Worm (Caenorhabditis elegans) whole organism, young adult: ENCODE measurements around the gene C25F9.9.

Experiments
- B0261.1 ChIP-seq: sonication (generic microtip); optimal IDR thresholded peaks from 2 replicates; lab custom pipeline; 2016; ENCODE audit warnings: mild to moderate bottlenecking, missing genetic modification characterization, moderate library complexity, missing compliant biosample characterization
- D2030.7 ChIP-seq: fragments of 200-800 bp; sonication (Bioruptor generic); IDR thresholded peaks from 2 replicates; pipeline ENCODE4 v1.3.6; 2022; ENCODE audit warnings: missing genetic modification reagents, missing genetic modification characterization, missing compliant biosample characterization
- F10E7.11 ChIP-seq: sonication (generic microtip); optimal IDR thresholded peaks from 2 replicates; lab custom pipeline; 2017; ENCODE audit warnings: mild to moderate bottlenecking, missing genetic modification characterization, moderate library complexity, missing compliant biosample characterization
- F22D6.2 ChIP-seq: sonication (generic microtip); optimal IDR thresholded peaks from 2 replicates; lab custom pipeline; 2016; ENCODE audit warnings: mild to moderate bottlenecking, missing genetic modification characterization, missing compliant biosample characterization
- F39B2.1 ChIP-seq: fragments of 200-800 bp; sonication (Bioruptor generic); IDR thresholded peaks from 2 replicates; pipeline ENCODE4 v1.3.6; 2022; ENCODE audit warnings: missing genetic modification reagents, missing genetic modification characterization, missing compliant biosample characterization
- T26A5.8 ChIP-seq: sonication (generic microtip); optimal IDR thresholded peaks from 2 replicates; lab custom pipeline; 2016; ENCODE audit warnings: missing genetic modification characterization, missing compliant biosample characterization
- ZK185.1 ChIP-seq: sonication (generic microtip); optimal IDR thresholded peaks from 2 replicates; lab custom pipeline; 2016; ENCODE audit warnings: mild to moderate bottlenecking, missing genetic modification characterization, missing compliant biosample characterization; ENCODE audit not compliant: poor library complexity, severe bottlenecking
- athp-1 ChIP-seq: sonication (generic microtip); optimal IDR thresholded peaks from 2 replicates; lab custom pipeline; 2017; ENCODE audit warnings: mild to moderate bottlenecking, missing genetic modification characterization, missing compliant biosample characterization
- cebp-1 ChIP-seq, 2 experiments: fragments of 200-800 bp in 1 of 2; sonication (Bioruptor generic) in 1 of 2; sonication (generic microtip) in 1 of 2; IDR thresholded peaks in 1 of 2; optimal IDR thresholded peaks in 1 of 2; 2 replicates each; pipeline versions ENCODE4 v1.3.6 to Lab custom; 2017 to 2022; ENCODE audit warnings: missing compliant biosample characterization in 2 of 2, missing genetic modification characterization in 2 of 2, mild to moderate bottlenecking in 1 of 2, missing genetic modification reagents in 1 of 2, moderate library complexity in 1 of 2
- cebp-2 ChIP-seq: fragments of 200-800 bp; sonication (Bioruptor generic); IDR thresholded peaks from 2 replicates; pipeline ENCODE4 v1.3.6; 2022; ENCODE audit warnings: missing genetic modification characterization, missing compliant biosample characterization
- ceh-40 ChIP-seq: fragments of 200-800 bp; sonication (Bioruptor generic); IDR thresholded peaks from 2 replicates; pipeline ENCODE4 v1.3.6; 2022; ENCODE audit warnings: missing genetic modification characterization, missing compliant biosample characterization
- dpff-1 ChIP-seq: sonication (generic microtip); optimal IDR thresholded peaks from 2 replicates; lab custom pipeline; 2017; ENCODE audit warnings: mild to moderate bottlenecking, missing genetic modification characterization, missing compliant biosample characterization
- lag-1 ChIP-seq: fragments of 200-800 bp; sonication (Bioruptor generic); IDR thresholded peaks from 2 replicates; pipeline ENCODE4 v1.3.6; 2022; ENCODE audit warnings: missing genetic modification reagents, missing genetic modification characterization, missing compliant biosample characterization
- let-607 ChIP-seq, 2 experiments: fragments of 200-800 bp in 1 of 2; sonication (Bioruptor generic) in 1 of 2; sonication (generic microtip) in 1 of 2; optimal IDR thresholded peaks; 2 replicates each; lab custom pipeline; 2016 to 2018; ENCODE audit warnings: mild to moderate bottlenecking in 2 of 2, missing compliant biosample characterization in 2 of 2, missing genetic modification characterization in 2 of 2, moderate library complexity in 2 of 2, missing genotype in 1 of 2
- lin-26 ChIP-seq: fragments of 200-800 bp; sonication (Bioruptor generic); IDR thresholded peaks from 2 replicates; pipeline ENCODE4 v1.3.6; 2022; ENCODE audit warnings: missing genetic modification reagents, missing genetic modification characterization, missing compliant biosample characterization
- lir-1 ChIP-seq: fragments of 200-800 bp; sonication (Bioruptor generic); conservative IDR thresholded peaks from 2 replicates; pipeline ENCODE4 v1.3.6; 2022; ENCODE audit warnings: missing genetic modification reagents, missing genetic modification characterization, missing compliant biosample characterization
- lsy-27 ChIP-seq: sonication (generic microtip); optimal IDR thresholded peaks from 2 replicates; lab custom pipeline; 2017; ENCODE audit warnings: missing genetic modification characterization, mild to moderate bottlenecking, missing compliant biosample characterization, antibody characterized with exemption, missing genotype, borderline replicate concordance; ENCODE audit not compliant: insufficient read depth
- madf-3 ChIP-seq: fragments of 200-800 bp; sonication (Bioruptor generic); IDR thresholded peaks from 2 replicates; pipeline ENCODE4 v1.3.6; 2022; ENCODE audit warnings: missing genetic modification reagents, missing genetic modification characterization, missing compliant biosample characterization
- madf-6 ChIP-seq: fragments of 200-800 bp; sonication (Bioruptor generic); IDR thresholded peaks from 2 replicates; pipeline ENCODE4 v1.3.6; 2022; ENCODE audit warnings: missing genetic modification reagents, missing genetic modification characterization, missing compliant biosample characterization
- mel-28 ChIP-seq: sonication (generic microtip); optimal IDR thresholded peaks from 2 replicates; lab custom pipeline; 2016; ENCODE audit warnings: borderline replicate concordance, mild to moderate bottlenecking, missing genetic modification characterization, missing compliant biosample characterization
- pha-4 ChIP-seq: fragments of 150-350 bp; sonication (generic microtip); optimal IDR thresholded peaks from 2 replicates; lab custom pipeline; 2014; ENCODE audit warnings: missing biosample characterization, missing genetic modification reagents, missing genetic modification characterization
- rcor-1 ChIP-seq: fragments of 200-800 bp; sonication (Bioruptor generic); IDR thresholded peaks from 2 replicates; pipeline ENCODE4 v1.3.6; 2022; ENCODE audit warnings: missing genetic modification reagents, missing genetic modification characterization, missing compliant biosample characterization
- repo-1 ChIP-seq: sonication (generic microtip); optimal IDR thresholded peaks from 2 replicates; lab custom pipeline; 2017; ENCODE audit warnings: mild to moderate bottlenecking, missing genetic modification characterization, missing compliant biosample characterization
- rpc-1 ChIP-seq, 2 experiments: fragments of 150-350 bp in 1 of 2; sonication (generic microtip) in 1 of 2; optimal IDR thresholded peaks; 2 replicates each; lab custom pipeline; 2014 to 2018; ENCODE audit warnings: missing biosample characterization in 1 of 2, missing genetic modification characterization in 1 of 2, missing genetic modification reagents in 1 of 2, missing genotype in 1 of 2
- snpc-3.4 ChIP-seq: sonication (generic microtip); optimal IDR thresholded peaks from 2 replicates; lab custom pipeline; 2017; ENCODE audit warnings: missing genetic modification characterization, mild to moderate bottlenecking, missing compliant biosample characterization, antibody characterized with exemption, moderate library complexity, missing genotype, missing genetic modification reagents
- tbp1 ChIP-seq: fragments of 200-800 bp; sonication (Bioruptor generic); optimal IDR thresholded peaks from 2 replicates; lab custom pipeline; 2018; ENCODE audit warnings: mild to moderate bottlenecking, missing genetic modification characterization, missing compliant biosample characterization
- xnd-1 ChIP-seq: sonication (generic microtip); optimal IDR thresholded peaks from 2 replicates; lab custom pipeline; 2016; ENCODE audit warnings: missing genotype, missing genetic modification reagents, missing genetic modification characterization, missing compliant biosample characterization
- ztf-18 ChIP-seq: sonication (generic microtip); optimal IDR thresholded peaks from 2 replicates; lab custom pipeline; 2016; ENCODE audit warnings: missing genotype, mild to moderate bottlenecking, missing genetic modification characterization, missing compliant biosample characterization
- ztf-26 ChIP-seq: sonication (generic microtip); optimal IDR thresholded peaks from 2 replicates; lab custom pipeline; 2017; ENCODE audit warnings: missing genetic modification characterization, missing compliant biosample characterization
- ztf-6 ChIP-seq: fragments of 200-800 bp; sonication (Bioruptor generic); IDR thresholded peaks from 2 replicates; pipeline ENCODE4 v1.3.6; 2022; ENCODE audit warnings: missing genetic modification reagents, missing genetic modification characterization, missing compliant biosample characterization

C25F9.9 gene

DNA sequence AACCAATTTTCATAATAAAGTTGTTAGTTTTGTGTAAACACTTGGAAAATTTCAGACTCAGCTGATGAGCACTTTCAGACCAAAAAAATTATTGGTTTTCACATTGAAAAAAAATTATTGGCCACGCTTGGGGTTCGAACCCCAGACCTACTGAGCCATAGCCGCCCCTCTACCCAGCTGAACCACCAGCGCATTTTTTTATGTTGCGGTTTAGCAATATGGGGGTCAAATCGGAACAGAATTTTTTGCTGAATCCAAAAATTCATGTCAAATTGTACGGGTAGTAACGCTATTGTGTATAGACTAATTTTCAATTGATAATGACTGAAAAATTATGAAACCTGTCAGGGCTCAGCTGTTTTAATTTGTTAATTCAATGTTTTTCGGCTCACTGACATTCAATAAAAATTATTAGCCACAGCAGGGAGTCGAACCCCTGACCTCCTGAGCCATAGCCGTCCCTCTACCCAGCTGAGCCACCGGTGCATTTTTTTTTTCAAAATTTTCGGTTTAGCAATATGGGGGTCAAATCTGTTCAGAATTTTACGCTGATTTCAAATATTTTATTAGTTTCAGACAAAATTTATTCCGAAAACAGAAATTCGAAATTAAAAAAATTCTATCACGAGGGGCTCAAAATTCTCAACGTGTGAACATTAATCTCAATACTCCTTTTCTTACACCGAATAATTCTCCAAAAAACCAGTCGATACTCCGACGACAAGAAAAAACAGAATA lies 19.7 kb upstream of the C25F9.9 start:
- no peak for TF ChIP-seq lin-26 (GFP tag; lab: Robert Waterston, UW)
- no peak for TF ChIP-seq F10E7.11 (tag; lab: Kevin White, UChicago)
- TF ChIP-seq athp-1, result no peak
- no peak for TF ChIP-seq cebp-2 (GFP tag; lab: Robert Waterston, UW)
- TF ChIP-seq F39B2.1 (GFP tag; lab: Robert Waterston, UW), result no peak
- peak; percentile 4 for TF ChIP-seq ztf-18
- no peak for TF ChIP-seq lsy-27 (tag; lab: Kevin White, UChicago)
- peak; percentile 37 for TF ChIP-seq B0261.1 (tag; lab: Kevin White, UChicago)
- TF ChIP-seq ZK185.1, result no peak
- no peak for TF ChIP-seq snpc-3.4 (tag; lab: Kevin White, UChicago)
- TF ChIP-seq repo-1 (tag; lab: Kevin White, UChicago), result no peak
- TF ChIP-seq tbp1 (GFP tag; lab: Kevin White, UChicago), result peak; percentile 78
- no peak for TF ChIP-seq let-607 (tag; optimal IDR thresholded peaks at IDR 0.05; lab: Kevin White, UChicago)
- TF ChIP-seq rpc-1 (optimal IDR thresholded peaks at IDR 0.05; lab: Kevin White, UChicago), result peak; percentile 22
- peak; percentile 66 for TF ChIP-seq rpc-1 (tag; optimal IDR thresholded peaks at IDR 0.05; lab: Kevin White, UChicago)
- no peak for TF ChIP-seq xnd-1 (tag; lab: Kevin White, UChicago)
- TF ChIP-seq lir-1 (GFP tag; lab: Robert Waterston, UW), result no peak
- TF ChIP-seq dpff-1 (tag; lab: Kevin White, UChicago), result no peak

- TF ChIP-seq mel-28 (tag; lab: Kevin White, UChicago) (no peak), tbp1 (GFP tag; lab: Kevin White, UChicago) (peak; percentile 64), lag-1 (no peak), pha-4 (no peak), rpc-1 (optimal IDR thresholded peaks at IDR 0.05; lab: Kevin White, UChicago) (peak; percentile 8), rpc-1 (tag; optimal IDR thresholded peaks at IDR 0.05; lab: Kevin White, UChicago) (peak; percentile 56)
- TF ChIP-seq, all 124 proteins: peak for 2
Observed at ce11 chrV:19398396-19398795, 18.0 kb upstream of the C25F9.9 start.

ce11 chrV:19398882-19399281 lies 17.5 kb upstream of the C25F9.9 start, which contains the start of gene C25F9.13:
Gene C25F9.13, minus strand, starts transcription at chrV:19398982.
- TF ChIP-seq F22D6.2 (no peak), snpc-3.4 (tag; lab: Kevin White, UChicago) (no peak), ceh-40 (GFP tag; lab: Robert Waterston, UW) (no peak), madf-3 (GFP tag; lab: Robert Waterston, UW) (no peak), T26A5.8 (tag; lab: Kevin White, UChicago) (no peak), D2030.7 (no peak), rcor-1 (no peak), ztf-26 (tag; lab: Kevin White, UChicago) (no peak), madf-6 (GFP tag; lab: Robert Waterston, UW) (no peak), ztf-6 (GFP tag; lab: Robert Waterston, UW) (no peak), lag-1 (no peak)

DNA sequence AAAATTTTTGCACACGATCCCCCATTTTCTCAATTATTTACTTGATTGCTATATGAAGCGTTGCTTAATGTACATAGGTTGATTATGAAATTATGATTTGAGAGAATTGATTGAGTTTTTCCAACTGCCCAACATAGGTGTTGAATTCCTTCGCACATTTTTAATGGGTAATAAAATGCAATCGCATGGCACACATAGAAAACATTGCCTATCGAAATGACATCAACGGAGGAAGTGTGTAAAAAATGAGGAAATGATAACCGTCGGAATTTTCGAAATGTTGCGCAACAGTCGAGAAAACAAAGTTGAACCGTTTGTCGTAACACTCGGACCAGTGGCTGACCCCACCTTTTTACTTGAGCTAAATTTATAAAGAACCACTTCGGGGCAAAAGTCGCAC lies 17.1 kb upstream of the C25F9.9 start:
- TF ChIP-seq cebp-1 (GFP tag; IDR thresholded peaks at IDR 0.05; lab: Robert Waterston, UW) (peak; percentile 50; the same call in 1 of the 2 replicates), cebp-1 (tag; optimal IDR thresholded peaks at IDR 0.05; lab: Kevin White, UChicago) (peak; percentile 42)
